Worm (Caenorhabditis elegans) whole organism, L4 larva: ENCODE data around the gene tftc-5.

Source experiments
- T20F7.1 ChIP-seq: fragments of 200-800 bp; sonication (Bioruptor generic); optimal IDR thresholded peaks from 2 replicates; lab custom pipeline; 2018; ENCODE audit warnings: mild to moderate bottlenecking, missing genetic modification characterization, missing compliant biosample characterization
- Y105C5A.15 ChIP-seq: fragments of 200-800 bp; sonication (Bioruptor generic); IDR thresholded peaks from 2 replicates; pipeline ENCODE4 v1.3.6; 2022; ENCODE audit warnings: missing genetic modification characterization, missing compliant biosample characterization
- Y75B8A.6 ChIP-seq: fragments of 200-800 bp; sonication (Bioruptor generic); IDR thresholded peaks from 2 replicates; pipeline ENCODE4 v1.3.6; 2022; ENCODE audit warnings: missing genetic modification reagents, missing genetic modification characterization, missing compliant biosample characterization
- ZK337.2 ChIP-seq: fragments of 200-800 bp; sonication (Bioruptor generic); IDR thresholded peaks from 2 replicates; pipeline ENCODE4 v1.3.6; 2022; ENCODE audit warnings: missing genetic modification reagents, missing genetic modification characterization, missing compliant biosample characterization
- arid-1 ChIP-seq: fragments of 200-800 bp; sonication (Bioruptor generic); conservative IDR thresholded peaks from 2 replicates; pipeline ENCODE4 v1.3.6; 2022; ENCODE audit warnings: missing genetic modification reagents, missing genetic modification characterization, missing compliant biosample characterization
- ceh-28 ChIP-seq: fragments of 150-350 bp; optimal IDR thresholded peaks from 2 replicates; lab custom pipeline; 2014; ENCODE audit warnings: missing biosample characterization, missing genetic modification reagents, missing genetic modification characterization
- ceh-32 ChIP-seq: sonication (generic microtip); optimal IDR thresholded peaks from 2 replicates; lab custom pipeline; 2016; ENCODE audit warnings: mild to moderate bottlenecking, missing genetic modification characterization, missing compliant biosample characterization; ENCODE audit not compliant: poor library complexity
- ceh-44 ChIP-seq: fragments of 200-800 bp; sonication (Bioruptor generic); IDR thresholded peaks from 2 replicates; pipeline ENCODE4 v1.3.6; 2022; ENCODE audit warnings: missing genetic modification reagents, missing genetic modification characterization, missing compliant biosample characterization
- ceh-82 ChIP-seq: sonication (generic microtip); optimal IDR thresholded peaks from 2 replicates; lab custom pipeline; 2017; ENCODE audit warnings: missing biosample characterization, missing genetic modification characterization
- ces-1 ChIP-seq: fragments of 150-350 bp; sonication (generic microtip); optimal IDR thresholded peaks from 4 replicates; lab custom pipeline; 2014; ENCODE audit warnings: missing biosample characterization, missing genetic modification reagents, missing genetic modification characterization
- daf-12 ChIP-seq: fragments of 150-350 bp; optimal IDR thresholded peaks from 2 replicates; lab custom pipeline; 2014; ENCODE audit warnings: missing biosample characterization, missing genetic modification reagents, missing genetic modification characterization
- daf-16 ChIP-seq, 3 experiments: sonication (generic microtip); optimal IDR thresholded peaks; 2 replicates each; lab custom pipeline; 2016 to 2017; ENCODE audit warnings: missing genetic modification characterization in 3 of 3, missing genetic modification reagents in 3 of 3, mild to moderate bottlenecking in 2 of 3, missing compliant biosample characterization in 2 of 3, missing biosample characterization in 1 of 3, moderate library complexity in 1 of 3
- dmd-6 ChIP-seq: fragments of 200-800 bp; sonication (Bioruptor generic); IDR thresholded peaks from 2 replicates; pipeline ENCODE4 v1.3.6; 2022; ENCODE audit warnings: missing genetic modification reagents, missing genetic modification characterization, missing compliant biosample characterization
- dmd-8 ChIP-seq: fragments of 200-800 bp; sonication (Bioruptor generic); IDR thresholded peaks from 2 replicates; pipeline ENCODE4 v1.3.6; 2022; ENCODE audit warnings: missing genetic modification characterization, missing compliant biosample characterization
- dpl-1 ChIP-seq: fragments of 150-350 bp; optimal IDR thresholded peaks from 2 replicates; lab custom pipeline; 2014; ENCODE audit warnings: missing biosample characterization, missing genetic modification reagents, missing genetic modification characterization
- duxl-1 ChIP-seq: sonication (generic microtip); optimal IDR thresholded peaks from 2 replicates; lab custom pipeline; 2016; ENCODE audit warnings: mild to moderate bottlenecking, missing genetic modification characterization, moderate library complexity, missing compliant biosample characterization; ENCODE audit not compliant: poor library complexity
- dve-1 ChIP-seq: sonication (generic microtip); optimal IDR thresholded peaks from 2 replicates; lab custom pipeline; 2017; ENCODE audit warnings: antibody characterized with exemption, mild to moderate bottlenecking, missing genetic modification characterization, missing compliant biosample characterization; ENCODE audit not compliant: insufficient read depth
- egl-43 ChIP-seq: fragments of 200-800 bp; sonication (Bioruptor generic); IDR thresholded peaks from 2 replicates; pipeline ENCODE4 v1.3.6; 2022; ENCODE audit warnings: missing genetic modification reagents, missing genetic modification characterization, missing compliant biosample characterization
- fkh-10 ChIP-seq: fragments of 150-350 bp; optimal IDR thresholded peaks from 2 replicates; lab custom pipeline; 2014; ENCODE audit warnings: missing biosample characterization, missing genetic modification reagents, missing genetic modification characterization
- gei-8 ChIP-seq: fragments of 200-800 bp; sonication (Bioruptor generic); optimal IDR thresholded peaks from 2 replicates; lab custom pipeline; 2018; ENCODE audit warnings: mild to moderate bottlenecking, missing genetic modification characterization, missing compliant biosample characterization
- hif-1 ChIP-seq, 2 experiments: sonication (generic microtip); optimal IDR thresholded peaks; 2 replicates each; lab custom pipeline; 2016 to 2017; ENCODE audit warnings: missing compliant biosample characterization in 2 of 2, missing genetic modification characterization in 2 of 2, missing genetic modification reagents in 2 of 2, missing genotype in 2 of 2, mild to moderate bottlenecking in 1 of 2
- hlh-30 ChIP-seq: sonication (generic microtip); optimal IDR thresholded peaks from 2 replicates; lab custom pipeline; 2017; ENCODE audit warnings: antibody characterized with exemption, mild to moderate bottlenecking, missing genetic modification characterization, missing compliant biosample characterization; ENCODE audit not compliant: insufficient read depth
- hmg-1.1 ChIP-seq: fragments of 200-800 bp; sonication (Bioruptor generic); IDR thresholded peaks from 2 replicates; pipeline ENCODE4 v1.3.6; 2022; ENCODE audit warnings: missing genetic modification reagents, missing genetic modification characterization, missing compliant biosample characterization
- jun-1 ChIP-seq: fragments of 150-350 bp; optimal IDR thresholded peaks from 2 replicates; lab custom pipeline; 2014; ENCODE audit warnings: missing biosample characterization, missing genetic modification reagents, missing genetic modification characterization
- lim-7 ChIP-seq: fragments of 200-800 bp; sonication (Bioruptor generic); IDR thresholded peaks from 2 replicates; pipeline ENCODE4 v1.3.6; 2022; ENCODE audit warnings: missing genetic modification characterization, missing compliant biosample characterization
- lin-1 ChIP-seq: fragments of 200-800 bp; sonication (Bioruptor generic); IDR thresholded peaks from 2 replicates; pipeline ENCODE4 v1.3.6; 2022; ENCODE audit warnings: missing genetic modification reagents, missing genetic modification characterization, missing compliant biosample characterization
- lin-15B ChIP-seq: fragments of 150-350 bp; sonication (generic microtip); optimal IDR thresholded peaks from 3 replicates; lab custom pipeline; 2014; ENCODE audit warnings: missing biosample characterization, missing genetic modification characterization
- lin-38 ChIP-seq: fragments of 200-800 bp; sonication (Bioruptor generic); IDR thresholded peaks from 2 replicates; pipeline ENCODE4 v1.3.6; 2022; ENCODE audit warnings: missing genetic modification reagents, missing genetic modification characterization, missing compliant biosample characterization
- lin-39 ChIP-seq: fragments of 150-350 bp; optimal IDR thresholded peaks from 2 replicates; lab custom pipeline; 2014; ENCODE audit warnings: missing biosample characterization, missing genetic modification reagents, missing genetic modification characterization
- lir-3 ChIP-seq: sonication (generic microtip); optimal IDR thresholded peaks from 2 replicates; lab custom pipeline; 2016; ENCODE audit warnings: mild to moderate bottlenecking, missing genetic modification characterization, missing compliant biosample characterization
- mxl-3 ChIP-seq: fragments of 200-800 bp; sonication (Bioruptor generic); optimal IDR thresholded peaks from 2 replicates; lab custom pipeline; 2018; ENCODE audit warnings: mild to moderate bottlenecking, missing genetic modification characterization, missing compliant biosample characterization
- nhr-102 ChIP-seq: sonication (generic microtip); optimal IDR thresholded peaks from 2 replicates; lab custom pipeline; 2016; ENCODE audit warnings: mild to moderate bottlenecking, missing genetic modification characterization, moderate library complexity, missing compliant biosample characterization
- nhr-25 ChIP-seq: sonication (generic microtip); optimal IDR thresholded peaks from 2 replicates; lab custom pipeline; 2017; ENCODE audit warnings: missing genetic modification characterization, mild to moderate bottlenecking, missing compliant biosample characterization, antibody characterized with exemption, moderate library complexity, borderline replicate concordance; ENCODE audit not compliant: insufficient read depth
- nhr-28 ChIP-seq: fragments of 150-350 bp; optimal IDR thresholded peaks from 2 replicates; lab custom pipeline; 2014; ENCODE audit warnings: missing biosample characterization, missing genetic modification characterization
- nhr-41 ChIP-seq: fragments of 200-800 bp; sonication (Bioruptor generic); IDR thresholded peaks from 2 replicates; pipeline ENCODE4 v1.3.6; 2022; ENCODE audit warnings: missing genetic modification reagents, missing genetic modification characterization, missing compliant biosample characterization
- nhr-42 ChIP-seq: fragments of 200-800 bp; sonication (Bioruptor generic); IDR thresholded peaks from 2 replicates; pipeline ENCODE4 v1.3.6; 2022; ENCODE audit warnings: missing genetic modification characterization, missing compliant biosample characterization
- nhr-48 ChIP-seq: sonication (generic microtip); optimal IDR thresholded peaks from 2 replicates; lab custom pipeline; 2016; ENCODE audit warnings: mild to moderate bottlenecking, missing genetic modification characterization, missing compliant biosample characterization
- nhr-76 ChIP-seq: fragments of 150-350 bp; optimal IDR thresholded peaks from 2 replicates; lab custom pipeline; 2014; ENCODE audit warnings: missing biosample characterization, missing genetic modification characterization
- pha-4 ChIP-seq, 2 experiments: fragments of 150-350 bp in 1 of 2; fragments of 200-800 bp in 1 of 2; sonication (Bioruptor generic) in 1 of 2; IDR thresholded peaks in 1 of 2; optimal IDR thresholded peaks in 1 of 2; 2 replicates each; pipeline versions ENCODE4 v1.3.6 to Lab custom; 2014 to 2022; ENCODE audit warnings: missing genetic modification characterization in 2 of 2, missing genetic modification reagents in 2 of 2, missing biosample characterization in 1 of 2, missing compliant biosample characterization in 1 of 2
- php-3 ChIP-seq: fragments of 200-800 bp; sonication (Bioruptor generic); IDR thresholded peaks from 2 replicates; pipeline ENCODE4 v1.3.6; 2022; ENCODE audit warnings: missing genetic modification reagents, missing genetic modification characterization, missing compliant biosample characterization
- pqm-1 ChIP-seq: sonication (generic microtip); optimal IDR thresholded peaks from 2 replicates; lab custom pipeline; 2017; ENCODE audit warnings: missing biosample characterization, missing genetic modification characterization
- sdz-12 ChIP-seq: fragments of 200-800 bp; sonication (Bioruptor generic); optimal IDR thresholded peaks from 2 replicates; lab custom pipeline; 2018; ENCODE audit warnings: mild to moderate bottlenecking, missing genetic modification characterization, missing compliant biosample characterization
- skn-1 ChIP-seq: fragments of 150-350 bp; optimal IDR thresholded peaks from 2 replicates; lab custom pipeline; 2014; ENCODE audit warnings: missing biosample characterization, missing genetic modification characterization
- snpc-4 ChIP-seq: fragments of 150-350 bp; optimal IDR thresholded peaks from 2 replicates; lab custom pipeline; 2014; ENCODE audit warnings: missing biosample characterization, missing genetic modification characterization
- spr-3 ChIP-seq: fragments of 200-800 bp; sonication (Bioruptor generic); optimal IDR thresholded peaks from 2 replicates; lab custom pipeline; 2018; ENCODE audit warnings: mild to moderate bottlenecking, missing genetic modification characterization, missing compliant biosample characterization
- tra-1 ChIP-seq: fragments of 200-800 bp; sonication (Bioruptor generic); IDR thresholded peaks from 2 replicates; pipeline ENCODE4 v1.3.6; 2022; ENCODE audit warnings: missing genetic modification reagents, missing genetic modification characterization, missing compliant biosample characterization
- unc-130 ChIP-seq: sonication (generic microtip); optimal IDR thresholded peaks from 2 replicates; lab custom pipeline; 2016; ENCODE audit warnings: missing genetic modification reagents, missing genetic modification characterization, missing compliant biosample characterization
- unc-62 ChIP-seq, 3 experiments: fragments of 150-350 bp in 1 of 3; sonication (generic microtip); optimal IDR thresholded peaks in 2 of 3; peaks in 1 of 3; 1 replicate in 1 of 3; 2 replicates in 2 of 3; lab custom pipeline; 2014 to 2017; ENCODE audit warnings: missing biosample characterization in 3 of 3, missing genetic modification characterization in 3 of 3, missing genetic modification reagents in 3 of 3, missing genotype in 1 of 3
- zfp-3 ChIP-seq: fragments of 200-800 bp; sonication (Bioruptor generic); conservative IDR thresholded peaks from 2 replicates; pipeline ENCODE4 v1.3.6; 2022; ENCODE audit warnings: missing genetic modification reagents, missing genetic modification characterization, missing compliant biosample characterization

Gene tftc-5

DNA sequence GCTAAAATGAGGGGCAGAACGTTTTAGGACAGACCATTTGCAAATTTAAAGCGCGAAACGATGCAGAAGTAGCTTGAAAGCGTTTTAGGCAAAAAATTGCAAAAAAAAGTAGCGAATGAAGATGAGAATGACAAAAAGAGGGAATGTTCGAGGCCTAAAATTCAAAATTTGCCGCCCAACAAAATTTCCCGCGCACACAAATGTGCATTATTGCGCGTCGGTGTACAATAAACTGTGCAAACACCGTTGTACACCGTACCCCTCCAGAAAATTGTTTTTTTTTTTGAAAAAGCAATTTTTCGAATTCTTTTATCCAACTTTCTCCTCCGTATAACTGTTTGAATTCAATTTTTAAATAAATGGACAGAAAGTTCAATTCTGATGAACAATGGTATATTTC lies 2.2 kb upstream of the tftc-5 start, which contains the start of gene snpc-3.4 (continued):
- TF ChIP-seq lin-1 (peak; percentile 15; the same call in 1 of the 2 replicates), sdz-12 (GFP tag; lab: Kevin White, UChicago) (no peak), pqm-1 (tag; lab: Kevin White, UChicago) (no peak), pha-4 (GFP tag; IDR thresholded peaks at IDR 0.05; lab: Robert Waterston, UW) (no peak), pha-4 (tag; optimal IDR thresholded peaks at IDR 0.05; lab: Kevin White, UChicago) (peak; percentile 36), lin-39 (tag; lab: Kevin White, UChicago) (no peak), nhr-42 (GFP tag; lab: Robert Waterston, UW) (no peak), hlh-30 (tag; lab: Kevin White, UChicago) (peak; percentile 60), nhr-28 (peak; percentile 58), hmg-1.1 (GFP tag; lab: Robert Waterston, UW) (0 out of 2 replicates have a peak, but pooled peaks have one; percentile 64), skn-1 (no peak), jun-1 (tag; lab: Kevin White, UChicago) (no peak), dmd-8 (GFP tag; lab: Robert Waterston, UW) (no peak), nhr-76 (tag; lab: Kevin White, UChicago) (no peak), daf-16 (GFP tag; optimal IDR thresholded peaks at IDR 0.05; lab: Kevin White, UChicago) (no peak), daf-16 (tag; optimal IDR thresholded peaks at IDR 0.05; lab: Kevin White, UChicago) (no peak), nhr-102 (tag; lab: Kevin White, UChicago) (no peak), dve-1 (tag; lab: Kevin White, UChicago) (peak; percentile 52), ZK337.2 (GFP tag; lab: Robert Waterston, UW) (no peak), T20F7.1 (GFP tag; lab: Kevin White, UChicago) (peak; percentile 42), unc-130 (peak; percentile 83), dmd-6 (GFP tag; lab: Robert Waterston, UW) (peak; percentile 42; the same call in 1 of the 2 replicates), nhr-25 (tag; lab: Kevin White, UChicago) (no peak), lin-38 (GFP tag; lab: Robert Waterston, UW) (peak; percentile 80), lim-7 (GFP tag; lab: Robert Waterston, UW) (no peak), tra-1 (GFP tag; lab: Robert Waterston, UW) (no peak), arid-1 (GFP tag; lab: Robert Waterston, UW) (no peak), lir-3 (tag; lab: Kevin White, UChicago) (no peak), gei-8 (GFP tag; lab: Kevin White, UChicago) (no peak), Y105C5A.15 (GFP tag; lab: Robert Waterston, UW) (no peak), egl-43 (no peak), Y75B8A.6 (GFP tag; lab: Robert Waterston, UW) (no peak), unc-62 (GFP tag; optimal IDR thresholded peaks at IDR 0.05 in 1 of 2; lab: Kevin White, UChicago) (peak in 1 of 2 experiments; percentile 58), unc-62 (tag; optimal IDR thresholded peaks at IDR 0.05; lab: Kevin White, UChicago) (no peak), php-3 (no peak), ceh-28 (tag; lab: Kevin White, UChicago) (no peak), daf-12 (tag; lab: Kevin White, UChicago) (no peak), zfp-3 (no peak), ces-1 (GFP tag; lab: Kevin White, UChicago) (no peak), hif-1 (tag; optimal IDR thresholded peaks at IDR 0.05; lab: Kevin White, UChicago) (peak in 1 of 2 experiments; percentile 35), nhr-48 (no peak), duxl-1 (tag; lab: Kevin White, UChicago) (no peak), dpl-1 (GFP tag; lab: Kevin White, UChicago) (peak; percentile 91), fkh-10 (GFP tag; lab: Kevin White, UChicago) (no peak), ceh-32 (tag; lab: Kevin White, UChicago) (no peak), lin-15B (tag; lab: Kevin White, UChicago) (no peak), nhr-41 (no peak), snpc-4 (no peak), ceh-82 (tag; lab: Kevin White, UChicago) (no peak), ceh-44 (GFP tag; lab: Robert Waterston, UW) (no peak), spr-3 (GFP tag; lab: Kevin White, UChicago) (no peak), mxl-3 (peak; percentile 2)
